Fruit fly (Drosophila melanogaster) whole organism: ENCODE data around the gene Ugt36F1.

Experiments
- CG8478 ChIP-seq: fragments of >200 bp; optimal IDR thresholded peaks from 2 replicates; lab custom pipeline; 2018; ENCODE audit warnings: inconsistent platforms
- Dll ChIP-seq: fragments of >200 bp; optimal IDR thresholded peaks from 2 replicates; lab custom pipeline; 2017
- EcR ChIP-seq, 2 experiments: fragments of >200 bp; optimal IDR thresholded peaks; 2 replicates each; lab custom pipeline; 2017; ENCODE audit warnings: missing biosample characterization in 2 of 2, missing genetic modification characterization in 2 of 2, missing genetic modification reagents in 2 of 2
- pan ChIP-seq: fragments of >200 bp; optimal IDR thresholded peaks from 2 replicates; lab custom pipeline; 2017
- psq ChIP-seq: fragments of >200 bp; optimal IDR thresholded peaks from 2 replicates; lab custom pipeline; 2017
- usp ChIP-seq: fragments of >200 bp; optimal IDR thresholded peaks from 2 replicates; lab custom pipeline; 2017; ENCODE audit warnings: missing biosample characterization, missing genetic modification characterization, mixed read lengths

The Ugt36F1 gene

DNA sequence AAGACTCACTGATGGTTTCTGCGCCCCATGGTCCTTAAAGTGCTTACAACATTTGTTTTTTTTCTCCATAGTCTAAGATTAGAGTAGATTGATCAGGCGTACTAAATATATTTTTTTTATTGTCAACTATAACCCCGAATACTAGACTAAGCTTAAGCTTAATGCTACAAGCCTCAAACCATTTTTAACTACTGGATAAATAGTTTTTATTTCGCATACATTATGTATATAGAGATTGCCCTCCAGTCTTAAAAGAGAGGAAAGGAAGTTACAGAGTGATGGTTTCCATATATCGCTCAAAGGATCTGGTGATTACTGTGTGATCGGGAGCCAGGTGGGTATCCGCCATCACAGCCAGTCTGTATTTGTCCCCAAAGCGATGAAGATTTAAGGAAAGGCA is 22.1 kb downstream of the Ugt36F1 start, which contains the start of gene CG31752:
TSS of gene CG31752 (minus strand) at position 101 of the 400 bp plus-strand sequence.
- TF ChIP-seq EcR (GFP tag; optimal IDR thresholded peaks at IDR 0.05; lab: Kevin White, UChicago) (no peak), Dll (lab: Kevin White, UChicago) (no peak), psq (lab: Kevin White, UChicago) (no peak), usp (GFP tag; lab: Kevin White, UChicago) (no peak), CG8478 (lab: Kevin White, UChicago) (no peak), pan (no peak)

DNA sequence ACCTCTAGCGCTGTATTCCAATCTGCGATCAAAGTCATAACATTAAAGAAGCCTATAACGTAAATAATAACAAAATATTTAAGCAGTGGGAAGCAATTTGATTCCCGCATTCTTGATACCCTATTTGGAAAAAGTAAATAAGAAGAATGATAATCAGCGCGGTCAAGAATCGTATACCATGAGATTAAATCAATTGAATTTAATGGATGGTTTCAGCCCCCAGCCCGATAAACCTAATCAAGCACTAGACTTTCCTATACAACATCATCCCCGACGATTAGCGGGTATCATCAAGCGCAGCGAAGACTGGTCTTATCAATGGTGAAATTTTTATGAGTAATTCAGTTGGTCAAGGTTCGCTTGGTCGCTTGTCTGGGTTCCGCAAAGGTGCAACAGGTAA is 24.4 kb downstream of the Ugt36F1 start:
- TF ChIP-seq Dll (lab: Kevin White, UChicago), result no peak
- no peak for TF ChIP-seq pan
- TF ChIP-seq CG8478 (lab: Kevin White, UChicago), result no peak
- no peak for TF ChIP-seq usp (GFP tag; lab: Kevin White, UChicago)
- no peak for TF ChIP-seq psq (lab: Kevin White, UChicago)
- TF ChIP-seq EcR (GFP tag; optimal IDR thresholded peaks at IDR 0.05; lab: Kevin White, UChicago), result no peak

DNA sequence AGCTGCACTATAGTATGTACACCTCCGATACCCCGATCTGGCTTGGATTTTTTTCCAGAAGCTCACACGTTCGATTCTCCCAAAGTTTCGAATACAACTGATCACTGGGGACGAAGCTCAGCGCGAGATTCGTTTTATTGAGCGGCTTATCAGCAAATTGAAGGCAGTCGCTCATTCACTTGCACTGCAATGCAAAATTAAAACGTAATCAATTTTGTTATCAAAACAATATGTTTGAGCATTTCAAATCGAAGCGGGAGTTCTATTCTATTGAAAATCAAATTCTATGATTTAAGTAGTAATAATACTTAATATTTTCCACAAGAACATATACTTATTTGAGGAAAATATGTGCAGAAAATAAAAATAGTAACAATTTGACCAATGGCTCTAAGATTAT is 25.3 kb downstream of the Ugt36F1 start, which contains the start of gene CG33120:
TSS of gene CG33120 (minus strand) at position 101 of the 400 bp plus-strand sequence.
- TF ChIP-seq EcR (GFP tag; optimal IDR thresholded peaks at IDR 0.05; lab: Kevin White, UChicago) (no peak), CG8478 (lab: Kevin White, UChicago) (no peak), usp (GFP tag; lab: Kevin White, UChicago) (no peak), Dll (lab: Kevin White, UChicago) (no peak), pan (no peak), psq (lab: Kevin White, UChicago) (no peak)

DNA sequence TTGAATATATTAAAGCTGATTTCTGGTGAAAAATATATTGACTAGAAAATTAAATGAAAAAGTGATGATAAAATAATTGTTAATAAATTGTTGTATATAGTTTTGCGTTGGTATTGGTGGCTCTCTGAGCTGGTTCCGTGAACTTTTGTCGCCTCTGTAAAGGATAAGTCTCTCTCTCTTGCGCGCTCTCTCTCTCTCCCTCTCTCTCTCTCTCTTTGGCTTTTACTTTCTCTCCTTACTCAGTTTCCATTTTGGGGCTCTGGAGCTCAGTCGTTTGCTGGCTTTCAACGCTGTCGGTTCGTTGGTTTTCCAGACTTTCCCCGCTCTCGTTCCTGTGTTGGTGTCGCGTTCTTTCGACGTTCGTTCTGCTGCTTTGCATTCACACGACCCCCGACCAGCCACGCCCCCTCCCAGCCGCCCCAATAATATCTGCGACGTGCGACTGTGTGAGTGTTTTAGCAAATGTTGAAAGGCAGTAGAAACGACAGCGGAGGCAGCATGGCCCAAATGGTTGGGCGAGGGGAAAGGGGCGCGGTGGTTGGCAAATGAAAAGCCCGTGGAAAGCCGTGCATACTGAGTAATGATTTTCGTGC is 25.9 kb downstream of the Ugt36F1 start, which contains the start of gene CG17321:
TSS of gene CG17321 (plus strand) at position 268 of the 593 bp plus-strand sequence.
- TF ChIP-seq pan, result no peak
- no peak for TF ChIP-seq usp (GFP tag; lab: Kevin White, UChicago)
- no peak for TF ChIP-seq Dll (lab: Kevin White, UChicago)
- no peak for TF ChIP-seq CG8478 (lab: Kevin White, UChicago)
- TF ChIP-seq psq (lab: Kevin White, UChicago), result no peak
- no peak for TF ChIP-seq EcR (GFP tag; optimal IDR thresholded peaks at IDR 0.05; lab: Kevin White, UChicago)

DNA sequence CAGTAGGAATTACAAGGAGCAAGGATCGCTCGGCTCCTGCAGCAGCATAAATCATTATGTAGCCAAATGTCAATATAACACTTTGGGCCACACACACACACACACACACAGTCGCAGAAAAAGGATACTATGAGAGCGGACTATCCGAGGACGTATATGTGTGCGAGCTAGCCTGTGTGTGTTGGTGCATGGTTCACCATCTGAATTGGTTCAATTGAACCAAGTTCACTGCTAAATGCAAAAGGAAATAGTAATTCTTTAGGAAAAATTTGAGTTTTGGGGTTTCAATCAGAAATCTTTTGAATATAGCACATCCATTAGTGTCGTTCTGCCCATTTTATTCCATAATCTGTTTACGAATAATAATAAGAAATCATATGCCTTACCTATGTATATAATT is 27.0 kb downstream of the Ugt36F1 start:
- no peak for TF ChIP-seq pan
- TF ChIP-seq psq (lab: Kevin White, UChicago), result no peak
- TF ChIP-seq EcR (GFP tag; optimal IDR thresholded peaks at IDR 0.05; lab: Kevin White, UChicago), result no peak
- no peak for TF ChIP-seq CG8478 (lab: Kevin White, UChicago)
- TF ChIP-seq usp (GFP tag; lab: Kevin White, UChicago), result no peak
- no peak for TF ChIP-seq Dll (lab: Kevin White, UChicago)

DNA sequence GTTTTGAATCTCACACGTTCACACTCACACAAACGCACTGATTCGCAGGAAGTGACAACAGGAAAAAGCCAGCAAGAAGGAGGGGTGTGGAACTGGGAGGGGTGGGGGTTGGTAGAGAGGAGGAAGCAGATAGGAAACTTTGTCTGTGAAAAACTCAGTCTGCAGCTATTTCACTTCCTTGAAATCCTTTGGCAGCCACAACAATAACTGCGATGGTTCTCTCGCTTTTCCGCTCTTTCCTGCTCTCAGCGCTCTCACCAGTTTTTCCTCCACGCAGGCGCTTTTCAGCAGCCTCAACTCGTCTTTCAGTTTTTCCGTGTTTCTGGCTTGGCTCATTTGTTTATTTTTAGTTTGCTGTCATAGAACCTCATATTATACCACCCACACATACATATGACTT is 27.7 kb downstream of the Ugt36F1 start:
- no peak for TF ChIP-seq pan
- TF ChIP-seq psq (lab: Kevin White, UChicago), result no peak
- TF ChIP-seq EcR (GFP tag; optimal IDR thresholded peaks at IDR 0.05; lab: Kevin White, UChicago), result no peak
- TF ChIP-seq CG8478 (lab: Kevin White, UChicago), result no peak
- TF ChIP-seq usp (GFP tag; lab: Kevin White, UChicago), result no peak
- TF ChIP-seq Dll (lab: Kevin White, UChicago), result no peak

DNA sequence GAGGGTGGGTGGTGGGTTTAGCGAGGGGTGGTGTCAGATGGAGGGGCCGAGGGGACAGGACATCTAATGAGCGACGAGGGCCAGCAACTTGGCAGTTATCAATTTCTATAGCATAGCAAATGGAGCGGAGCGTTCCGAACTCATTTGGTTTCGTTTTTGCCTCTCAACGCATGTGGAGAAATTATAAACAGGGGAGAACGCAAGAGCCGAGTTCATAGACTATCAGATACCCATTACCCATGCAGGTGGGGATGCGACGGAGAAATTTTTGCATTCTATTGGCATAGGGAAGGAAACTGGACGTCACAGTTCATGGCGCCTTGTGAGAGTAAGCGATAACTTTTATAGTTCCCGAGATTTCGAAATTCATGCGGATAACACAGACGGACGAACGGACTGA is 33.1 kb downstream of the Ugt36F1 start:
- TF ChIP-seq psq (lab: Kevin White, UChicago) (no peak), pan (no peak), usp (GFP tag; lab: Kevin White, UChicago) (no peak), EcR (GFP tag; optimal IDR thresholded peaks at IDR 0.05; lab: Kevin White, UChicago) (no peak), CG8478 (lab: Kevin White, UChicago) (no peak), Dll (lab: Kevin White, UChicago) (no peak)

DNA sequence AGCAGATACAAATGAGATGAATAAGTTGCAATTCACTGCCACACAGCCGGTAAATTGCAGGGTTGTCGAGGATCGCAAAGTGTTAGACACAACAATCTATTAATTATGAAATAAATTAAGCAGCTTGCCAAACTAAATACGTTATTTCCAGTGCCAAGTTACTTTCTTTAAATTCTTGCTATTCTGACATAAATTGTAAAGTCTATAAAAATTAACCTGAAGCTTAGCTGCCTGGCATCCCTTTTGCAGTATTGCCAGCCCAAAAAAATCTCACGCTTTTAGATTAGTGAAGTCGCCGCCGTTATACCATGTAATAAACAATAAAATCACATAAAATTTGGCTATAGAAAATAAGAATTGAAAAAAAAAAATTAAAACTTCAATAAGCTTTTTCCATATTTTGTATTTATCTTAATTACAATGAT is 38.5 kb downstream of the Ugt36F1 start:
- peak; percentile 81 for TF ChIP-seq pan
- no peak for TF ChIP-seq psq (lab: Kevin White, UChicago)
- TF ChIP-seq CG8478 (lab: Kevin White, UChicago), result no peak
- no peak for TF ChIP-seq EcR (GFP tag; optimal IDR thresholded peaks at IDR 0.05; lab: Kevin White, UChicago)
- no peak for TF ChIP-seq usp (GFP tag; lab: Kevin White, UChicago)
- no peak for TF ChIP-seq Dll (lab: Kevin White, UChicago)

DNA sequence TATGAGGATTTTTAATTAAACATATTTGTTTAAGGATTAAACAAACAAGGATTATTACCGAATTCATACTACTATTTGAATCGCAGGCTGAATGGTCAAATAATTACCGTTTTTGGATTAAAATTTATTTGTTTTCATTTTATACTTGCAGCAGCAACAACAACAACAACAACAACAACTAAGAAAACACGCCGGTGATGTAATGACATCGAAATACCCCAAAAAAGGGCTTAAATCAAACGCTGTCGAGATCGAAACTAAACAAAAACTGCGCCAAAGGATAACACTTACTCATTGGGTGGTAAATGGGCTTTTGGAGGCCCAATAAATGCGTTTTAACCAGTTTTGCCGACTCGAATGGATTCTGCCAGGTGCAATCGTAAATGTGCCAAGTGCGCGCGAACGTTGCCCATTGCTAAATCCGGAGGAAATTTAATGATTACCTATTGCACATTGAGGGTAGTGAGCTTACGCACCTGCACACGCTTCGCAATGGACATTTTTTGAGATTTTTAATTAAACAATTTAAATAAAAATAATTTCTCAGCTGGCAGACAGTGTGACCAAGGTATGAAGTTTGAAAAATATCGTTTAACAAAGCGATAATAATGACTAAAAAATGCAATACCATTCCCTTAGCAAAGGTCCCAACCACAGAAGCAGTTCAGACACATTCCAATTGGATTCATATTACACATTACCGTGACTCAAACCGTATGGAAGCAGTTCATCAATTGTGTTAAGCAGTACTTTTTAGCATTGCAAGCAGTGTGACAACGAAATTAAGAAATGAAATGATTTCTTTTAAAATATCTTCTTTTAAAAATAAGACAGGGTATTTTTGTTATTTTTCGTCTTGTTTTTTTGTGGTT is 39.8 kb downstream of the Ugt36F1 start, which contains the start of the genes CG10602 and mRpL13:
TSS of gene CG10602 (minus strand) at position 588 of the 872 bp plus-strand sequence.
TSS of gene mRpL13 (minus strand) at position 588 of the 872 bp plus-strand sequence.
- TF ChIP-seq Dll (lab: Kevin White, UChicago) (no peak), usp (GFP tag; lab: Kevin White, UChicago) (no peak), psq (lab: Kevin White, UChicago) (no peak), pan (no peak), EcR (GFP tag; optimal IDR thresholded peaks at IDR 0.05; lab: Kevin White, UChicago) (no peak), CG8478 (lab: Kevin White, UChicago) (no peak)

DNA sequence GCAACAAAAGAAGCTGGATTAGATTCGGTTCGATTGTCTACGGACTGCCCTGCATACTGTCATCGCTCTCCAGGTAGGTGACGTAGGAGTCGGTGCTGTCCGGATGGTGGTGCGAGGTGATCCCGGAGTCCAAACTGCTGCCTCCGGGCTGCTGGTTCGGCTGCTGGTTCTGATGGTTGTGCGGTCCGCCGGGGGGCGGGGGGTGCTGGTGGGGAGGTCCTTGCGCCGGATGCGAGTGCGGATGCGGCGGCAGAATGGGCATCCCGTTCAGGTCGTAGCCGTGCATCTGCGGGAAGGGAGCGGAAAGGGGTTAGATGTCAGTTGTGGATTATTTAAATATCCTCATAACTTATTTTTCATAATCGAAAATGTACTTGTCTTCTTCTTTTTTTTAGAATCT is 41.8 kb downstream of the Ugt36F1 start:
- TF ChIP-seq usp (GFP tag; lab: Kevin White, UChicago), result no peak
- no peak for TF ChIP-seq CG8478 (lab: Kevin White, UChicago)
- TF ChIP-seq pan, result no peak
- no peak for TF ChIP-seq Dll (lab: Kevin White, UChicago)
- no peak for TF ChIP-seq psq (lab: Kevin White, UChicago)
- no peak for TF ChIP-seq EcR (GFP tag; optimal IDR thresholded peaks at IDR 0.05; lab: Kevin White, UChicago)

DNA sequence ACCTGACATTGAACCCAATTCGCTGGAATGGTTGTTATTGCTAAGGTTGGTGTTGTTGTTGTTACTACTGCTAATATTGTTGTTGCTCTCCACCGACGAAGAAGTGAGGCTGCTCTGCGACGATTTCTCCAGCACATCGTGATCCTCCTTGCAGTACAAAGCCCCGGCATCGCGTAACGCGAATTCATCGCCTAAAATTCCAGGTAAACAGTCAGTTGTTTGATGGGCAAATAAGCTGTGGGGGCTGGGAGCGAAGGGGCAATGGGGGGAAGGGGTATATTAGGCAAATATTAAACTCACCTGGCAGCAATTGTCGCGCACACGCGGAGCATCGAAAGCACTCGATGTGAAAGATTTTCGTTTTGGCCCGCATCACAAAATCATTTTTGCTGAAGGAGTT is 44.9 kb downstream of the Ugt36F1 start:
- TF ChIP-seq usp (GFP tag; lab: Kevin White, UChicago) (no peak), Dll (lab: Kevin White, UChicago) (no peak), pan (no peak), psq (lab: Kevin White, UChicago) (no peak), EcR (GFP tag; optimal IDR thresholded peaks at IDR 0.05; lab: Kevin White, UChicago) (no peak), CG8478 (lab: Kevin White, UChicago) (no peak)
